Fruit fly (Drosophila melanogaster) whole organism, adult: ENCODE results near the gene Ugt37A2.

Experiments used
- CG11617 ChIP-seq: fragments of 200-800 bp; sonication (Bioruptor generic); optimal IDR thresholded peaks from 2 replicates; lab custom pipeline; 2017; ENCODE audit warnings: mild to moderate bottlenecking, missing biosample characterization, missing genetic modification reagents, missing genetic modification characterization
- CG12768 ChIP-seq: fragments of 200-800 bp; sonication (Bioruptor generic); optimal IDR thresholded peaks from 2 replicates; lab custom pipeline; 2017; ENCODE audit warnings: missing biosample characterization, missing genetic modification characterization, mild to moderate bottlenecking, moderate library complexity, missing genetic modification reagents
- CG14711 ChIP-seq: fragments of 200-800 bp; sonication (Bioruptor generic); optimal IDR thresholded peaks from 2 replicates; lab custom pipeline; 2018; ENCODE audit warnings: missing biosample characterization, mild to moderate bottlenecking, missing genetic modification characterization, moderate library complexity
- CG1620 ChIP-seq: fragments of 200-800 bp; sonication (Bioruptor generic); optimal IDR thresholded peaks from 2 replicates; lab custom pipeline; 2016; ENCODE audit warnings: missing biosample characterization, missing genetic modification characterization
- CG33017 ChIP-seq: fragments of 200-800 bp; sonication (Bioruptor generic); optimal IDR thresholded peaks from 2 replicates; lab custom pipeline; 2018; ENCODE audit warnings: missing biosample characterization, mild to moderate bottlenecking, missing genetic modification characterization, moderate library complexity
- CG5204 ChIP-seq: fragments of 200-800 bp; sonication (Bioruptor generic); optimal IDR thresholded peaks from 2 replicates; lab custom pipeline; 2016; ENCODE audit warnings: missing biosample characterization, missing genetic modification characterization
- CG7045 ChIP-seq: fragments of 200-800 bp; sonication (Bioruptor generic); optimal IDR thresholded peaks from 2 replicates; lab custom pipeline; 2017; ENCODE audit warnings: missing biosample characterization, mild to moderate bottlenecking, missing genetic modification characterization
- CG7101 ChIP-seq: fragments of 200-800 bp; sonication (Bioruptor generic); optimal IDR thresholded peaks from 2 replicates; lab custom pipeline; 2018; ENCODE audit warnings: missing biosample characterization, mild to moderate bottlenecking, missing genetic modification characterization, moderate library complexity
- Clk ChIP-seq: fragments of 200-800 bp; sonication (Bioruptor generic); optimal IDR thresholded peaks from 2 replicates; lab custom pipeline; 2017; ENCODE audit warnings: missing biosample characterization, missing genetic modification characterization
- Crg-1 ChIP-seq: fragments of 200-800 bp; sonication (Bioruptor generic); optimal IDR thresholded peaks from 2 replicates; lab custom pipeline; 2016; ENCODE audit warnings: missing biosample characterization, missing genetic modification characterization
- Hr96 ChIP-seq: fragments of 200-800 bp; sonication (Bioruptor generic); optimal IDR thresholded peaks from 2 replicates; lab custom pipeline; 2016; ENCODE audit warnings: missing biosample characterization, missing genetic modification characterization
- Mnt ChIP-seq: fragments of 200-800 bp; sonication (Bioruptor generic); optimal IDR thresholded peaks from 2 replicates; lab custom pipeline; 2016; ENCODE audit warnings: missing biosample characterization, mild to moderate bottlenecking, missing genetic modification characterization
- bab1 ChIP-seq: fragments of 200-800 bp; sonication (Bioruptor generic); optimal IDR thresholded peaks from 3 replicates; lab custom pipeline; 2019; ENCODE audit warnings: missing biosample characterization, mild to moderate bottlenecking, missing genetic modification characterization, moderate library complexity
- cic ChIP-seq: fragments of 200-800 bp; sonication (Bioruptor generic); optimal IDR thresholded peaks from 2 replicates; lab custom pipeline; 2017; ENCODE audit warnings: missing biosample characterization, mild to moderate bottlenecking, missing genetic modification characterization, moderate library complexity
- cnc ChIP-seq, 2 experiments: fragments of >200 bp; optimal IDR thresholded peaks; 2 replicates each; lab custom pipeline; 2017
- kay ChIP-seq: fragments of 200-800 bp; sonication (Bioruptor generic); peaks from one replicate; lab custom pipeline; 2016; ENCODE audit warnings: missing biosample characterization, missing genetic modification characterization, borderline replicate concordance
- ovo ChIP-seq: fragments of 200-800 bp; sonication (Bioruptor generic); optimal IDR thresholded peaks from 2 replicates; lab custom pipeline; 2016; ENCODE audit warnings: missing biosample characterization, missing genetic modification characterization
- pad ChIP-seq: fragments of 200-800 bp; sonication (Bioruptor generic); optimal IDR thresholded peaks from 3 replicates; lab custom pipeline; 2017; ENCODE audit warnings: missing biosample characterization, missing genetic modification characterization, mild to moderate bottlenecking, moderate library complexity, missing genetic modification reagents
- tj ChIP-seq: fragments of 200-800 bp; sonication (Bioruptor generic); optimal IDR thresholded peaks from 3 replicates; lab custom pipeline; 2017; ENCODE audit warnings: missing biosample characterization, mild to moderate bottlenecking, missing genetic modification characterization, moderate library complexity
- toe ChIP-seq: fragments of 200-800 bp; sonication (Bioruptor generic); optimal IDR thresholded peaks from 2 replicates; lab custom pipeline; 2016; ENCODE audit warnings: missing biosample characterization, missing genetic modification characterization

The Ugt37A2 gene

dm6 chr3R:12719627-12720343 lies 19.7 kb upstream of the Ugt37A2 start:
- TF ChIP-seq Clk (GFP tag; lab: Kevin White, UChicago) (no peak), pad (peak; percentile 5), CG11617 (GFP tag; lab: Kevin White, UChicago) (no peak), Crg-1 (GFP tag; lab: Kevin White, UChicago) (peak; percentile 65), cnc (optimal IDR thresholded peaks at IDR 0.05; lab: Kevin White, UChicago) (no peak), toe (GFP tag; lab: Kevin White, UChicago) (peak; percentile 21), CG7045 (GFP tag; lab: Kevin White, UChicago) (peak; percentile 4), Hr96 (peak; percentile 29), CG14711 (peak; percentile 48), CG7101 (peak; percentile 53), CG5204 (GFP tag; lab: Kevin White, UChicago) (no peak), CG12768 (peak; percentile 63), ovo (GFP tag; lab: Kevin White, UChicago) (peak; percentile 43), bab1 (GFP tag; lab: Kevin White, UChicago) (peak; percentile 48), cic (peak; percentile 86), CG33017 (tag; lab: Kevin White, UChicago) (peak; percentile 71), CG1620 (GFP tag; lab: Kevin White, UChicago) (peak; percentile 11), tj (GFP tag; lab: Kevin White, UChicago) (peak; percentile 54), Mnt (GFP tag; lab: Kevin White, UChicago) (peak; percentile 57), kay (GFP tag; lab: Kevin White, UChicago) (peak; percentile 92)

dm6 chr3R:12720344-12721200 lies 18.9 kb upstream of the Ugt37A2 start:
- no peak for TF ChIP-seq CG14711
- TF ChIP-seq pad, result no peak
- peak; percentile 14 for TF ChIP-seq Hr96
- TF ChIP-seq bab1 (GFP tag; lab: Kevin White, UChicago), result no peak
- no peak for TF ChIP-seq CG1620 (GFP tag; lab: Kevin White, UChicago)
- peak; percentile 70 for TF ChIP-seq cic
- TF ChIP-seq CG33017 (tag; lab: Kevin White, UChicago), result no peak
- TF ChIP-seq Mnt (GFP tag; lab: Kevin White, UChicago), result peak; percentile 26
- TF ChIP-seq toe (GFP tag; lab: Kevin White, UChicago), result no peak
- peak; percentile 23 for TF ChIP-seq CG5204 (GFP tag; lab: Kevin White, UChicago)
- peak; percentile 94 for TF ChIP-seq kay (GFP tag; lab: Kevin White, UChicago)
- no peak for TF ChIP-seq Clk (GFP tag; lab: Kevin White, UChicago)
- TF ChIP-seq CG7045 (GFP tag; lab: Kevin White, UChicago), result no peak
- no peak for TF ChIP-seq CG7101
- TF ChIP-seq ovo (GFP tag; lab: Kevin White, UChicago), result no peak
- TF ChIP-seq tj (GFP tag; lab: Kevin White, UChicago), result no peak
- no peak for TF ChIP-seq cnc (optimal IDR thresholded peaks at IDR 0.05; lab: Kevin White, UChicago)
- no peak for TF ChIP-seq Crg-1 (GFP tag; lab: Kevin White, UChicago)
- no peak for TF ChIP-seq CG11617 (GFP tag; lab: Kevin White, UChicago)
- no peak for TF ChIP-seq CG12768

dm6 chr3R:12722392-12722914 lies 17.0 kb upstream of the Ugt37A2 start, which contains the start of gene Men:
Gene Men (minus strand): TSS chr3R:12722442.
- peak; percentile 22 for TF ChIP-seq CG5204 (GFP tag; lab: Kevin White, UChicago)
- TF ChIP-seq CG14711, result peak; percentile 19
- peak; percentile 31 for TF ChIP-seq tj (GFP tag; lab: Kevin White, UChicago)
- no peak for TF ChIP-seq Clk (GFP tag; lab: Kevin White, UChicago)
- peak; percentile 45 for TF ChIP-seq bab1 (GFP tag; lab: Kevin White, UChicago)
- TF ChIP-seq CG7045 (GFP tag; lab: Kevin White, UChicago), result peak; percentile 31
- peak; percentile 59 for TF ChIP-seq CG7101
- TF ChIP-seq CG12768, result no peak

dm6 chr3R:12723759-12724158 lies 15.7 kb upstream of the Ugt37A2 start:
- no peak for TF ChIP-seq CG14711
- TF ChIP-seq CG33017 (tag; lab: Kevin White, UChicago), result no peak
- no peak for TF ChIP-seq CG7045 (GFP tag; lab: Kevin White, UChicago)
- TF ChIP-seq CG12768, result no peak
- peak; percentile 31 for TF ChIP-seq bab1 (GFP tag; lab: Kevin White, UChicago)
- peak; percentile 11 for TF ChIP-seq Crg-1 (GFP tag; lab: Kevin White, UChicago)
- TF ChIP-seq cic, result no peak
- TF ChIP-seq CG1620 (GFP tag; lab: Kevin White, UChicago), result peak; percentile 6
- no peak for TF ChIP-seq tj (GFP tag; lab: Kevin White, UChicago)
- no peak for TF ChIP-seq toe (GFP tag; lab: Kevin White, UChicago)
- TF ChIP-seq ovo (GFP tag; lab: Kevin White, UChicago), result peak; percentile 63
- TF ChIP-seq CG7101, result peak; percentile 30
- no peak for TF ChIP-seq pad
- TF ChIP-seq cnc (optimal IDR thresholded peaks at IDR 0.05; lab: Kevin White, UChicago), result no peak
- TF ChIP-seq kay (GFP tag; lab: Kevin White, UChicago), result peak; percentile 3
- TF ChIP-seq Mnt (GFP tag; lab: Kevin White, UChicago), result no peak
- TF ChIP-seq CG11617 (GFP tag; lab: Kevin White, UChicago), result no peak
- TF ChIP-seq CG5204 (GFP tag; lab: Kevin White, UChicago), result no peak
- TF ChIP-seq Clk (GFP tag; lab: Kevin White, UChicago), result no peak
- no peak for TF ChIP-seq Hr96
